ENCODE assay signal across 6 fruit fly cellular contexts in the genomic region with DNA sequence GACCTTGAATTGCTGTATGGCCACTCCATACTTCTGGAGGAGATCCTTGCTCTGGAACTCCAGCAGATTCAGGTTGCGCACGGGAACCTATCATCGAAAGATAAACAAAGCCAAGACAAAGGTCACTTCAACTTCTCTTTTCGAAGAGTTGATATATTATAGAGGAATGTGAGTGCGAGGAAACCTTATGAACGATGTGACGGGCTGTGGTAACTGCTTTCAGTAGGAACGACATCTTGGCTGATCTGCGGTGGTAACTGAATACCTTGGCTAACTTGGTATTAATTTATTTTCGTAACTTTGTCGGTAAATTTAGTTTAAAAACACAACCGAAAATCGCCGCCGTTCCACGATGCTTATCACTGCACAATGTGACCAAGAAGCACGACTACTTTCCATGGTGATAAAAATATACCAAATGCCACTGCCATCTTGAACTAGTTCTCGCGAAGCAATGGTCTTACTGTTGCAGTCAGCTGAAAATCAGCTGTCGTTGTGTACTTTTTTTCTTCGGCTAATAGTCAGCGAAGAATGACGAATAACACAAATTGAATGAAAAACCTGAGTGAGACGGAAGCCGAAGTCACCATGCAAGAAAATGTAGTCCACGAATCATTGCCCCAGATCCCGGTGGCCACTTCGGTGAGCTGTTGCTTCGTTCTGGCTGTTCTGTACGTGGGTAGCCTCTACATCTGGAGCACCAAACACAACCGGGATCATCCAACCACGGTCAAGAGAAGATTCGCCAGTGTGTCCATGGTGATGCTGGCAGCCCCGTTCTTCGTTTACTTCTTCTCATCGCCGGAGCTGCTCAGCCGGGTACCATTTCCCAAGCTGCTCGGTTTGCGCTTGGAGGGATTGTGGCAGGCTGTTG.
TF ChIP-seq lines count a peak whose summit lies in the region.

Gene ScsbetaG, minus strand, starts transcription at position 383 of the 874 bp plus-strand sequence.
Gene Sras, plus strand, starts transcription at position 466 of the 874 bp plus-strand sequence.

- peak; percentile 30 to 34 for TF ChIP-seq CTCF in S2 (optimal IDR thresholded peaks at IDR 0.05; lab: Kevin White, UChicago)
- TF ChIP-seq CTCF in whole organism, embryonic (GFP tag; optimal IDR thresholded peaks at IDR 0.05; lab: Kevin White, UChicago) = no peak

TF ChIP-seq in whole organism, adult, 20 proteins besides CTCF, POLR2A, EP300 and RAD21:
- TF ChIP-seq CG7045 (GFP tag; optimal IDR thresholded peaks at IDR 0.05; lab: Kevin White, UChicago) (no peak), tj (GFP tag; optimal IDR thresholded peaks at IDR 0.05; lab: Kevin White, UChicago) (peak; percentile 8), Hr96 (GFP tag; optimal IDR thresholded peaks at IDR 0.05; lab: Kevin White, UChicago) (no peak), CG1620 (GFP tag; optimal IDR thresholded peaks at IDR 0.05; lab: Kevin White, UChicago) (no peak), toe (GFP tag; optimal IDR thresholded peaks at IDR 0.05; lab: Kevin White, UChicago) (no peak), CG12768 (GFP tag; optimal IDR thresholded peaks at IDR 0.05; lab: Kevin White, UChicago) (no peak), ovo (GFP tag; optimal IDR thresholded peaks at IDR 0.05; lab: Kevin White, UChicago) (no peak), bab1 (GFP tag; optimal IDR thresholded peaks at IDR 0.05; lab: Kevin White, UChicago) (peak; percentile 74), kay (GFP tag; lab: Kevin White, UChicago; ENCODE audit: borderline replicate concordance) (peak; percentile 25), CG11617 (GFP tag; optimal IDR thresholded peaks at IDR 0.05; lab: Kevin White, UChicago) (no peak)

TF ChIP-seq in whole organism, embryonic, 481 proteins besides CTCF, POLR2A, EP300 and RAD21 (continues in another document):
- TF ChIP-seq bbx (GFP tag; IDR thresholded peaks at IDR 0.05; lab: Robert Waterston, UW; ENCODE audit: partially characterized antibody) (peak; percentile 32; the same call in 1 of the 2 replicates), phol (tag; optimal IDR thresholded peaks at IDR 0.05; lab: Kevin White, UChicago) (peak; percentile 82), Lhr (GFP tag; optimal IDR thresholded peaks at IDR 0.05; lab: Kevin White, UChicago) (peak; percentile 43), Sox100B (GFP tag; optimal IDR thresholded peaks at IDR 0.05; lab: Kevin White, UChicago) (no peak), salm (tag; optimal IDR thresholded peaks at IDR 0.05; lab: Kevin White, UChicago) (no peak), en (GFP tag; optimal IDR thresholded peaks at IDR 0.05; lab: Kevin White, UChicago) (no peak), Myb (GFP tag; optimal IDR thresholded peaks at IDR 0.05; lab: Kevin White, UChicago) (peak; percentile 78), Dref (GFP tag; IDR thresholded peaks at IDR 0.05; lab: Robert Waterston, UW) (0 out of 2 replicates have a peak, but pooled peaks have one; percentile 37), CHES-1-like (GFP tag; optimal IDR thresholded peaks at IDR 0.05; lab: Kevin White, UChicago) (peak; percentile 6), CG15514 (GFP tag; optimal IDR thresholded peaks at IDR 0.05; lab: Kevin White, UChicago) (peak; percentile 99), CG12236 (GFP tag; optimal IDR thresholded peaks at IDR 0.05; lab: Kevin White, UChicago) (no peak), CG42726 (GFP tag; IDR thresholded peaks at IDR 0.05; lab: Robert Waterston, UW; ENCODE audit: partially characterized antibody) (0 out of 2 replicates have a peak, but pooled peaks have one; percentile 30), CG17186 (GFP tag; optimal IDR thresholded peaks at IDR 0.05; lab: Kevin White, UChicago) (no peak), amos (GFP tag; IDR thresholded peaks at IDR 0.05; lab: Robert Waterston, UW; ENCODE audit: partially characterized antibody) (peak; percentile 52; the same call in 1 of the 2 replicates), CG12659 (GFP tag; optimal IDR thresholded peaks at IDR 0.05; lab: Kevin White, UChicago) (peak; percentile 59)

TF ChIP-seq in whole organism, prepupa, 60 proteins besides CTCF, POLR2A, EP300 and RAD21 (continues in another document):
- TF ChIP-seq Eip93F (GFP tag; optimal IDR thresholded peaks at IDR 0.05; lab: Kevin White, UChicago) = no peak
- no peak for TF ChIP-seq spab (GFP tag; optimal IDR thresholded peaks at IDR 0.05; lab: Kevin White, UChicago)
- no peak for TF ChIP-seq CG3919 (GFP tag; optimal IDR thresholded peaks at IDR 0.05; lab: Kevin White, UChicago)
- TF ChIP-seq esn (GFP tag; optimal IDR thresholded peaks at IDR 0.05; lab: Kevin White, UChicago) = peak; percentile 3
- peak; percentile 45 for TF ChIP-seq Sox14 (GFP tag; optimal IDR thresholded peaks at IDR 0.05; lab: Kevin White, UChicago)
- peak; percentile 69 for TF ChIP-seq fkh (GFP tag; optimal IDR thresholded peaks at IDR 0.05; lab: Kevin White, UChicago)
- TF ChIP-seq CG32006 (GFP tag; optimal IDR thresholded peaks at IDR 0.05; lab: Kevin White, UChicago) = no peak
- TF ChIP-seq ss (GFP tag; optimal IDR thresholded peaks at IDR 0.05; lab: Kevin White, UChicago) = no peak
- no peak for TF ChIP-seq CG6854 (GFP tag; optimal IDR thresholded peaks at IDR 0.05; lab: Kevin White, UChicago)
- TF ChIP-seq CG6808 (GFP tag; optimal IDR thresholded peaks at IDR 0.05; lab: Kevin White, UChicago) = no peak
- TF ChIP-seq svp (GFP tag; lab: Kevin White, UChicago) = peak; percentile 75
- TF ChIP-seq net (GFP tag; optimal IDR thresholded peaks at IDR 0.05; lab: Kevin White, UChicago) = no peak
- no peak for TF ChIP-seq CG16779 (tag; optimal IDR thresholded peaks at IDR 0.05; lab: Kevin White, UChicago)
- no peak for TF ChIP-seq CG34406 (GFP tag; optimal IDR thresholded peaks at IDR 0.05; lab: Kevin White, UChicago)
- TF ChIP-seq dac (GFP tag; optimal IDR thresholded peaks at IDR 0.05; lab: Kevin White, UChicago) = no peak
- TF ChIP-seq CG31627 (GFP tag; optimal IDR thresholded peaks at IDR 0.05; lab: Kevin White, UChicago) = no peak
- TF ChIP-seq cyc (GFP tag; optimal IDR thresholded peaks at IDR 0.05; lab: Kevin White, UChicago) = no peak
- TF ChIP-seq acj6 (GFP tag; optimal IDR thresholded peaks at IDR 0.05; lab: Kevin White, UChicago) = no peak
- TF ChIP-seq Ets96B (tag; optimal IDR thresholded peaks at IDR 0.05; lab: Kevin White, UChicago) = no peak

TF ChIP-seq in whole organism, pupa, 21 proteins besides CTCF, POLR2A, EP300 and RAD21:
- TF ChIP-seq gl (tag; optimal IDR thresholded peaks at IDR 0.05; lab: Kevin White, UChicago) (peak; percentile 1), CG13204 (GFP tag; optimal IDR thresholded peaks at IDR 0.05; lab: Kevin White, UChicago) (no peak), Snoo (tag; optimal IDR thresholded peaks at IDR 0.05; lab: Kevin White, UChicago) (no peak)

TF ChIP-seq in whole organism, wandering third instar larva, 38 proteins besides CTCF, POLR2A, EP300 and RAD21:
- TF ChIP-seq Dfd (GFP tag; optimal IDR thresholded peaks at IDR 0.05; lab: Kevin White, UChicago) (no peak), Rel (GFP tag; optimal IDR thresholded peaks at IDR 0.05; lab: Kevin White, UChicago) (no peak), Rel (tag; optimal IDR thresholded peaks at IDR 0.05; lab: Kevin White, UChicago) (peak; percentile 96), Vsx2 (GFP tag; optimal IDR thresholded peaks at IDR 0.05; lab: Kevin White, UChicago; ENCODE audit: partially characterized antibody) (peak; percentile 5)
